Fruit fly (Drosophila melanogaster) whole organism, embryonic: ENCODE results near the gene CG10874.

Source experiments
- CG10147 ChIP-seq: fragments of 200-800 bp; sonication (Bioruptor generic); optimal IDR thresholded peaks from 2 replicates; lab custom pipeline; 2019; ENCODE audit warnings: missing biosample characterization, mild to moderate bottlenecking, missing genetic modification characterization, moderate library complexity
- CG11456 ChIP-seq: fragments of 200-800 bp; sonication (Bioruptor generic); IDR thresholded peaks from 3 replicates; pipeline ENCODE4 v1.3.6; 2022; ENCODE audit warnings: missing biosample characterization, missing genetic modification characterization
- CG11723 ChIP-seq: fragments of 200-800 bp; sonication (Bioruptor generic); optimal IDR thresholded peaks from 2 replicates; lab custom pipeline; 2017; ENCODE audit warnings: missing biosample characterization, mild to moderate bottlenecking, missing genetic modification characterization
- CG12155 ChIP-seq: fragments of 200-800 bp; sonication (Bioruptor generic); optimal IDR thresholded peaks from 3 replicates; lab custom pipeline; 2016; ENCODE audit warnings: missing biosample characterization, missing genetic modification characterization
- CG13775 ChIP-seq: fragments of 200-800 bp; sonication (Bioruptor generic); optimal IDR thresholded peaks from 3 replicates; lab custom pipeline; 2017; ENCODE audit warnings: missing biosample characterization, mild to moderate bottlenecking, missing genetic modification characterization
- CG14667 ChIP-seq: fragments of 200-800 bp; sonication (Bioruptor generic); IDR thresholded peaks from 2 replicates; pipeline ENCODE4 v1.3.6; 2022; ENCODE audit warnings: missing biosample characterization, missing genetic modification characterization
- CG16779 ChIP-seq: fragments of 200-800 bp; sonication (Bioruptor generic); IDR thresholded peaks from 2 replicates; pipeline ENCODE4 v1.3.6; 2022; ENCODE audit warnings: missing biosample characterization, missing genetic modification characterization
- CG18262 ChIP-seq: fragments of 200-800 bp; optimal IDR thresholded peaks from 3 replicates; lab custom pipeline; 2019; ENCODE audit warnings: missing biosample characterization, mild to moderate bottlenecking, missing genetic modification characterization, moderate library complexity
- CG1832 ChIP-seq: fragments of 200-800 bp; sonication (Bioruptor generic); optimal IDR thresholded peaks from 2 replicates; lab custom pipeline; 2017; ENCODE audit warnings: missing biosample characterization, mild to moderate bottlenecking, missing genetic modification characterization, inconsistent platforms
- CG2116 ChIP-seq: fragments of 200-800 bp; sonication (Bioruptor generic); optimal IDR thresholded peaks from 3 replicates; lab custom pipeline; 2018; ENCODE audit warnings: missing biosample characterization, mild to moderate bottlenecking, missing genetic modification characterization
- CG2202 ChIP-seq: fragments of 200-800 bp; sonication (Bioruptor generic); optimal IDR thresholded peaks from 2 replicates; lab custom pipeline; 2018; ENCODE audit warnings: missing biosample characterization, mild to moderate bottlenecking, missing genetic modification characterization
- CG3726 ChIP-seq: fragments of 200-800 bp; sonication (Bioruptor generic); IDR thresholded peaks from 3 replicates; pipeline ENCODE4, ENCODE4 v1.3.6; 2022; ENCODE audit warnings: missing biosample characterization, missing genetic modification characterization
- CG4404 ChIP-seq: fragments of 200-800 bp; sonication (Bioruptor generic); IDR thresholded peaks from 2 replicates; pipeline ENCODE4 v1.3.6; 2022; ENCODE audit warnings: missing biosample characterization, missing genetic modification characterization
- CG5953 ChIP-seq: fragments of 200-800 bp; sonication (Bioruptor generic); IDR thresholded peaks from 2 replicates; pipeline ENCODE4 v1.3.6; 2022; ENCODE audit warnings: missing biosample characterization, missing genetic modification characterization
- CG6254 ChIP-seq: fragments of 200-800 bp; sonication (Bioruptor generic); optimal IDR thresholded peaks from 3 replicates; lab custom pipeline; 2017; ENCODE audit warnings: mild to moderate bottlenecking, missing biosample characterization, missing genetic modification reagents, missing genetic modification characterization
- CG7745 ChIP-seq: fragments of 200-800 bp; sonication (Bioruptor generic); optimal IDR thresholded peaks from 2 replicates; lab custom pipeline; 2018; ENCODE audit warnings: missing biosample characterization, mild to moderate bottlenecking, missing genetic modification characterization, moderate library complexity
- CG7786 ChIP-seq: fragments of 200-800 bp; sonication (Bioruptor generic); optimal IDR thresholded peaks from 2 replicates; lab custom pipeline; 2016; ENCODE audit warnings: missing biosample characterization, missing genetic modification characterization
- CG7839 ChIP-seq: fragments of 200-800 bp; sonication (Bioruptor generic); optimal IDR thresholded peaks from 3 replicates; lab custom pipeline; 2018; ENCODE audit warnings: missing biosample characterization, mild to moderate bottlenecking, missing genetic modification characterization, moderate library complexity
- CG9437 ChIP-seq: fragments of 200-800 bp; sonication (Bioruptor generic); optimal IDR thresholded peaks from 2 replicates; lab custom pipeline; 2018; ENCODE audit warnings: missing biosample characterization, mild to moderate bottlenecking, missing genetic modification characterization
- Dek ChIP-seq: fragments of 200-800 bp; sonication (Bioruptor generic); optimal IDR thresholded peaks from 3 replicates; lab custom pipeline; 2019; ENCODE audit warnings: missing biosample characterization, mild to moderate bottlenecking, missing genetic modification characterization, moderate library complexity
- Dref ChIP-seq: fragments of 200-800 bp; sonication (Bioruptor generic); IDR thresholded peaks from 2 replicates; pipeline ENCODE4 v1.3.6; 2022; ENCODE audit warnings: missing biosample characterization, missing genetic modification characterization
- E2f1 ChIP-seq: fragments of 200-800 bp; sonication (Bioruptor generic); IDR thresholded peaks from 2 replicates; pipeline ENCODE4 v1.3.6; 2022; ENCODE audit warnings: missing biosample characterization, missing genetic modification characterization
- Hand ChIP-seq: fragments of 200-800 bp; sonication (Bioruptor generic); optimal IDR thresholded peaks from 2 replicates; lab custom pipeline; 2017; ENCODE audit warnings: mild to moderate bottlenecking, missing biosample characterization, missing genetic modification reagents, missing genetic modification characterization
- HmgD ChIP-seq: fragments of 200-800 bp; sonication (Bioruptor generic); optimal IDR thresholded peaks from 3 replicates; lab custom pipeline; 2016; ENCODE audit warnings: missing biosample characterization, missing genetic modification characterization
- MTF-1 ChIP-seq: fragments of 200-800 bp; sonication (Bioruptor generic); optimal IDR thresholded peaks from 2 replicates; lab custom pipeline; 2018; ENCODE audit warnings: missing biosample characterization, mild to moderate bottlenecking, missing genetic modification characterization, borderline replicate concordance
- Nf-YA ChIP-seq: fragments of 200-800 bp; sonication (Bioruptor generic); IDR thresholded peaks from 2 replicates; pipeline ENCODE4 v1.3.6; 2022; ENCODE audit warnings: missing biosample characterization, missing genetic modification characterization
- NfI ChIP-seq: fragments of 200-800 bp; sonication (Bioruptor generic); optimal IDR thresholded peaks from 3 replicates; lab custom pipeline; 2018; ENCODE audit warnings: missing biosample characterization, mild to moderate bottlenecking, missing genetic modification characterization, moderate library complexity
- Optix ChIP-seq: fragments of 200-800 bp; sonication (Bioruptor generic); IDR thresholded peaks from 3 replicates; pipeline ENCODE4 v1.3.6; 2022; ENCODE audit warnings: missing biosample characterization, missing genetic modification characterization
- Ptx1 ChIP-seq: fragments of 200-800 bp; sonication (Bioruptor generic); IDR thresholded peaks from 2 replicates; pipeline ENCODE4 v1.3.6; 2022; ENCODE audit warnings: missing biosample characterization, missing genetic modification characterization
- Ravus ChIP-seq: fragments of 200-800 bp; sonication (Bioruptor generic); IDR thresholded peaks from 2 replicates; pipeline ENCODE4 v1.3.6; 2022; ENCODE audit warnings: missing biosample characterization, missing genetic modification characterization
- Scr ChIP-seq: fragments of 200-800 bp; sonication (Bioruptor generic); IDR thresholded peaks from 2 replicates; pipeline ENCODE4 v1.3.6; 2022; ENCODE audit warnings: missing biosample characterization, missing genetic modification characterization; ENCODE audit not compliant: partially characterized antibody
- YL-1 ChIP-seq: fragments of 200-800 bp; sonication (Bioruptor generic); optimal IDR thresholded peaks from 3 replicates; lab custom pipeline; 2017; ENCODE audit warnings: missing biosample characterization, mild to moderate bottlenecking, missing genetic modification characterization
- ac ChIP-seq: fragments of 200-800 bp; sonication (Bioruptor generic); optimal IDR thresholded peaks from 3 replicates; lab custom pipeline; 2017; ENCODE audit warnings: missing biosample characterization, mild to moderate bottlenecking, missing genetic modification characterization
- bbx ChIP-seq: fragments of 200-800 bp; sonication (Bioruptor generic); IDR thresholded peaks from 2 replicates; pipeline ENCODE4 v1.3.6; 2022; ENCODE audit warnings: missing biosample characterization, missing genetic modification characterization; ENCODE audit not compliant: partially characterized antibody
- crc ChIP-seq: fragments of 200-800 bp; sonication (Bioruptor generic); optimal IDR thresholded peaks from 2 replicates; lab custom pipeline; 2016; ENCODE audit warnings: missing biosample characterization, missing genetic modification characterization
- kni ChIP-seq: fragments of 200-800 bp; sonication (Bioruptor generic); optimal IDR thresholded peaks from 3 replicates; lab custom pipeline; 2017; ENCODE audit warnings: mild to moderate bottlenecking, missing biosample characterization, missing genetic modification reagents, missing genetic modification characterization
- knrl ChIP-seq: fragments of 200-800 bp; sonication (Bioruptor generic); IDR thresholded peaks from 3 replicates; pipeline ENCODE4 v1.3.6; 2022; ENCODE audit warnings: missing biosample characterization, missing genetic modification characterization; ENCODE audit not compliant: partially characterized antibody
- lilli ChIP-seq: fragments of 200-800 bp; sonication (Bioruptor generic); optimal IDR thresholded peaks from 3 replicates; lab custom pipeline; 2016; ENCODE audit warnings: missing biosample characterization, missing genetic modification characterization
- sd ChIP-seq: fragments of 200-800 bp; sonication (Bioruptor generic); optimal IDR thresholded peaks from 3 replicates; lab custom pipeline; 2018; ENCODE audit warnings: missing biosample characterization, mild to moderate bottlenecking, missing genetic modification characterization, moderate library complexity
- sisA ChIP-seq: fragments of 200-800 bp; sonication (Bioruptor generic); IDR thresholded peaks from 2 replicates; pipeline ENCODE4 v1.3.6; 2022; ENCODE audit warnings: missing biosample characterization, missing genetic modification characterization
- slou ChIP-seq: fragments of 200-800 bp; sonication (Bioruptor generic); optimal IDR thresholded peaks from 3 replicates; lab custom pipeline; 2016; ENCODE audit warnings: missing biosample characterization, missing genetic modification characterization
- slp2 ChIP-seq: fragments of 200-800 bp; sonication (Bioruptor generic); optimal IDR thresholded peaks from 2 replicates; lab custom pipeline; 2016; ENCODE audit warnings: missing biosample characterization, missing genetic modification characterization
- ssp ChIP-seq: fragments of 200-800 bp; sonication (Bioruptor generic); IDR thresholded peaks from 2 replicates; pipeline ENCODE4 v1.3.6; 2022; ENCODE audit warnings: missing biosample characterization, missing genetic modification characterization
- sug ChIP-seq: fragments of 200-800 bp; optimal IDR thresholded peaks from 2 replicates; lab custom pipeline; 2019; ENCODE audit warnings: missing biosample characterization, mild to moderate bottlenecking, missing genetic modification characterization, moderate library complexity
- tna ChIP-seq: fragments of 200-800 bp; sonication (Bioruptor generic); IDR thresholded peaks from 2 replicates; pipeline ENCODE4 v1.3.6; 2022; ENCODE audit warnings: missing biosample characterization, missing genetic modification characterization; ENCODE audit not compliant: partially characterized antibody
- trem ChIP-seq: fragments of 200-800 bp; optimal IDR thresholded peaks from 3 replicates; lab custom pipeline; 2019; ENCODE audit warnings: missing biosample characterization, mild to moderate bottlenecking, missing genetic modification characterization, moderate library complexity
- twi ChIP-seq: fragments of 200-800 bp; optimal IDR thresholded peaks from 2 replicates; lab custom pipeline; 2019; ENCODE audit warnings: missing biosample characterization, mild to moderate bottlenecking, missing genetic modification characterization, moderate library complexity
- unc-4 ChIP-seq: fragments of 200-800 bp; sonication (Bioruptor generic); IDR thresholded peaks from 2 replicates; pipeline ENCODE4 v1.3.6; 2022; ENCODE audit warnings: missing biosample characterization, missing genetic modification characterization; ENCODE audit not compliant: partially characterized antibody
- vnd ChIP-seq: fragments of 200-800 bp; sonication (Bioruptor generic); IDR thresholded peaks from 3 replicates; pipeline ENCODE4 v1.3.6; 2022; ENCODE audit warnings: missing biosample characterization, missing genetic modification characterization; ENCODE audit not compliant: partially characterized antibody
- zfh1 ChIP-seq: fragments of 200-800 bp; sonication (Bioruptor generic); IDR thresholded peaks from 3 replicates; pipeline ENCODE4 v1.3.6; 2022; ENCODE audit warnings: missing biosample characterization, missing genetic modification characterization

The CG10874 gene

dm6 chr2L:2147208-2147607 lies 45.0 kb downstream of the CG10874 start, which contains the start of the genes CG11723 and Tbcd (continued):
- TF ChIP-seq CG7839 (tag; lab: Kevin White, UChicago) (no peak), unc-4 (GFP tag; lab: Robert Waterston, UW) (0 out of 2 replicates have a peak, but pooled peaks have one; percentile 38), CG5953 (GFP tag; lab: Robert Waterston, UW) (peak; percentile 86), MTF-1 (GFP tag; lab: Kevin White, UChicago) (peak; percentile 55), Dref (GFP tag; lab: Robert Waterston, UW) (0 out of 2 replicates have a peak, but pooled peaks have one; percentile 22), CG1832 (no peak), Scr (GFP tag; lab: Robert Waterston, UW) (peak; percentile 33; the same call in 1 of the 2 replicates), NfI (GFP tag; lab: Kevin White, UChicago) (peak; percentile 87), Ravus (GFP tag; lab: Robert Waterston, UW) (peak; percentile 63), HmgD (GFP tag; lab: Kevin White, UChicago) (peak; percentile 82), CG18262 (tag; lab: Kevin White, UChicago) (peak; percentile 85), Nf-YA (GFP tag; lab: Robert Waterston, UW) (peak; percentile 80), sisA (peak; percentile 90), ac (GFP tag; lab: Kevin White, UChicago) (peak; percentile 50), CG13775 (GFP tag; lab: Kevin White, UChicago) (peak; percentile 88), CG9437 (GFP tag; lab: Kevin White, UChicago) (peak; percentile 73), CG4404 (GFP tag; lab: Robert Waterston, UW) (peak; percentile 77), CG2116 (GFP tag; lab: Kevin White, UChicago) (peak; percentile 74), knrl (GFP tag; lab: Robert Waterston, UW) (peak; percentile 52; the same call in 2 of the 3 replicates), Ptx1 (GFP tag; lab: Robert Waterston, UW) (peak; percentile 95), bbx (GFP tag; lab: Robert Waterston, UW) (0 out of 2 replicates have a peak, but pooled peaks have one; percentile 27), slp2 (GFP tag; lab: Kevin White, UChicago) (peak; percentile 77), CG14667 (GFP tag; lab: Robert Waterston, UW) (peak; percentile 93), E2f1 (GFP tag; lab: Robert Waterston, UW) (peak; percentile 90), CG6254 (peak; percentile 68), tna (GFP tag; lab: Robert Waterston, UW) (no peak), CG3726 (GFP tag; lab: Robert Waterston, UW) (peak; percentile 88), kni (GFP tag; lab: Kevin White, UChicago) (no peak), CG12155 (GFP tag; lab: Kevin White, UChicago) (peak; percentile 86), CG11723 (no peak), Hand (GFP tag; lab: Kevin White, UChicago) (peak; percentile 44), CG10147 (GFP tag; lab: Kevin White, UChicago) (no peak), slou (GFP tag; lab: Kevin White, UChicago) (peak; percentile 48), CG16779 (peak; percentile 70; the same call in 1 of the 2 replicates), CG11456 (GFP tag; lab: Robert Waterston, UW) (peak; percentile 94), twi (tag; lab: Kevin White, UChicago) (peak; percentile 81), zfh1 (GFP tag; lab: Robert Waterston, UW) (peak; percentile 95), crc (GFP tag; lab: Kevin White, UChicago) (peak; percentile 75), Optix (GFP tag; lab: Robert Waterston, UW) (peak; percentile 91), CG7786 (peak; percentile 89), lilli (GFP tag; lab: Kevin White, UChicago) (peak; percentile 93), sd (tag; lab: Kevin White, UChicago) (no peak), Dek (peak; percentile 82), CG7745 (no peak), YL-1 (GFP tag; lab: Kevin White, UChicago) (peak; percentile 89), vnd (GFP tag; lab: Robert Waterston, UW) (0 out of 3 replicates have a peak, but pooled peaks have one; percentile 32), CG2202 (tag; lab: Kevin White, UChicago) (peak; percentile 63), sug (tag; lab: Kevin White, UChicago) (no peak), trem (tag; lab: Kevin White, UChicago) (peak; percentile 85), ssp (GFP tag; lab: Robert Waterston, UW) (peak; percentile 81)
